Worm (Caenorhabditis elegans): ENCODE data around the gene B0272.4.

B0272.4 gene

ce11 chrX:9428059-9428458, at the start of gene B0272.4:
Gene B0272.4 (plus strand): TSS chrX:9428431.
- TF ChIP-seq lin-14 (GFP tag; optimal IDR thresholded peaks at IDR 0.05) = peak; percentile 7
- TF ChIP-seq nhr-71 (tag; optimal IDR thresholded peaks at IDR 0.05) = peak; percentile 8
- TF ChIP-seq lir-3 (tag; optimal IDR thresholded peaks at IDR 0.05; ENCODE audit: poor library complexity) = no peak
- no peak for TF ChIP-seq tbx-2 (tag; optimal IDR thresholded peaks at IDR 0.05)
- TF ChIP-seq ets-5 (GFP tag; IDR thresholded peaks at IDR 0.05) = no peak
- peak; percentile 89 for TF ChIP-seq elt-2 (tag; optimal IDR thresholded peaks at IDR 0.05)
- TF ChIP-seq nhr-20 (tag; optimal IDR thresholded peaks at IDR 0.05) = peak; percentile 58
- peak in 1 of 2 experiments; percentile 29 for TF ChIP-seq lin-35 (GFP tag; optimal IDR thresholded peaks at IDR 0.05)

ce11 chrX:9387041-9387440, 41.2 kb upstream of the B0272.4 start, which contains the start of gene C23F12.4:
Gene C23F12.4 (plus strand): TSS chrX:9387341.
- TF ChIP-seq blmp-1 (tag; optimal IDR thresholded peaks at IDR 0.05) (no peak), irx-1 (tag; optimal IDR thresholded peaks at IDR 0.05) (no peak), nhr-28 (tag; optimal IDR thresholded peaks at IDR 0.05) (no peak), ets-5 (GFP tag; IDR thresholded peaks at IDR 0.05) (no peak), sup-37 (GFP tag; optimal IDR thresholded peaks at IDR 0.05) (no peak), fos-1 (tag; optimal IDR thresholded peaks at IDR 0.05) (no peak), skn-1 (tag; optimal IDR thresholded peaks at IDR 0.05) (no peak), mdl-1 (tag; optimal IDR thresholded peaks at IDR 0.05) (no peak), ztf-11 (tag; optimal IDR thresholded peaks at IDR 0.05) (no peak), egl-13 (tag; optimal IDR thresholded peaks at IDR 0.05) (no peak), lin-35 (GFP tag; optimal IDR thresholded peaks at IDR 0.05) (no peak), grh-1 (GFP tag; IDR thresholded peaks at IDR 0.05) (no peak), nhr-71 (tag; optimal IDR thresholded peaks at IDR 0.05) (no peak), nhr-20 (tag; optimal IDR thresholded peaks at IDR 0.05) (no peak), F16B12.6 (tag; optimal IDR thresholded peaks at IDR 0.05) (no peak), fkh-8 (tag; optimal IDR thresholded peaks at IDR 0.05) (no peak), ceh-63 (GFP tag; optimal IDR thresholded peaks at IDR 0.05) (no peak), tlp-1 (tag; optimal IDR thresholded peaks at IDR 0.05) (no peak), mep-1 (tag; optimal IDR thresholded peaks at IDR 0.05) (no peak)

ce11 chrX:9388686-9389085, 39.5 kb upstream of the B0272.4 start:
- TF ChIP-seq lin-35 (GFP tag; optimal IDR thresholded peaks at IDR 0.05) (no peak), aly-2 (tag; optimal IDR thresholded peaks at IDR 0.05) (no peak), nhr-77 (tag; optimal IDR thresholded peaks at IDR 0.05) (no peak), xbp-1 (tag; optimal IDR thresholded peaks at IDR 0.05) (no peak), egl-27 (tag; optimal IDR thresholded peaks at IDR 0.05) (no peak), grh-1 (GFP tag; IDR thresholded peaks at IDR 0.05) (no peak), tlp-1 (tag; optimal IDR thresholded peaks at IDR 0.05) (no peak), irx-1 (tag; optimal IDR thresholded peaks at IDR 0.05) (no peak), nhr-20 (tag; optimal IDR thresholded peaks at IDR 0.05) (no peak)

DNA sequence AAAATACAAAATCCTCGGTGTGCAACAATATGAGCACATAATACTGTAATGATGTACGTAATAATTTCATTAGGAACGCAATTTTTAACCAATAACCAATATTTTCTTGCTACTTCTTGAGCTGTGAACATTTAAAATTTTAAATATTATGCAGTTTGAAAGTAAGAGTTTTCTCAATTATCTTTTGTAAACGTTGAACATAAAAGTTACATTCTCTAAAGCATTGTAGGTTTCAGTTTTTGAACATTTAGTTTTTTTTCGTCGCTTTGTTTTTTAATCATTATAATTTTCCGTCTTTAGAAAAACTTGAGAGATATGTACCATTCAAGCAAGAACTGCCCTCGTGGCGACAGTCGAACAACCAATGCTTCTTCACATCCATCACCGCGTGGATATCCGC, 36.9 kb upstream of the B0272.4 start, which contains the start of gene C23F12.3:
TSS of gene C23F12.3 (plus strand) at position 301 of the 400 bp plus-strand sequence.
- no peak for TF ChIP-seq nhr-76 (tag; optimal IDR thresholded peaks at IDR 0.05)
- no peak for TF ChIP-seq egl-13 (tag; optimal IDR thresholded peaks at IDR 0.05)
- TF ChIP-seq blmp-1 (tag; optimal IDR thresholded peaks at IDR 0.05) = no peak
- no peak for TF ChIP-seq nhr-12 (tag; optimal IDR thresholded peaks at IDR 0.05)
- no peak for TF ChIP-seq dpl-1 (GFP tag; optimal IDR thresholded peaks at IDR 0.05)

DNA sequence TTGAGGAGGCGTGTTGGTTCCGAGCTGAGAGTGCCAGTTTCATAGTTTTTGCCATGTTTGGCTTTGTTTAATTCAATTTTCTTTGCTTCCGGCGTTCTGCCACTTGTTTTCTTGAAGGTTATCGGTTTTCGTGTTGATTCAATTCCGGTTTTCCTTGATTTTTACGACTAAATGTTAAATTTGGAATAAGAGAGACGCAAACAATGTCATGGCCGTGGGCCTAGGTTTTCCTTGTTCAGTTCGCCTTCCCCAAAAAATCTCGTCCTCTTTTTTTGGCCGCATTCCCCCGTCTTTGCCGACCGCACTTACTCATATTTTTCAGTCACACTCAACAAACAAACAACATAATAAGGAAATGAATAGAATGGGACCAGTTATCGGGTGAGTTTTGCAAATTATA, 34.5 kb upstream of the B0272.4 start, which contains the start of gene C23F12.9:
TSS of gene C23F12.9 (plus strand) at position 301 of the 400 bp plus-strand sequence.
- TF ChIP-seq ama-1 (optimal IDR thresholded peaks at IDR 0.05) (no peak), ets-5 (GFP tag; IDR thresholded peaks at IDR 0.05) (no peak), nhr-85 (tag) (peak; percentile 36), ceh-63 (GFP tag; optimal IDR thresholded peaks at IDR 0.05) (no peak), C34B4.2 (tag; optimal IDR thresholded peaks at IDR 0.05) (no peak), nhr-90 (tag; optimal IDR thresholded peaks at IDR 0.05; ENCODE audit: poor library complexity) (no peak), lin-13 (GFP tag; optimal IDR thresholded peaks at IDR 0.05) (no peak), vab-15 (tag; optimal IDR thresholded peaks at IDR 0.05) (no peak), mep-1 (tag; optimal IDR thresholded peaks at IDR 0.05) (no peak)

All from whole organism, L1 larva.